Fruit fly (Drosophila melanogaster) whole organism, prepupa: ENCODE measurements around the gene mrn.

Experiments used
- Blimp-1 ChIP-seq: fragments of 200-800 bp; sonication (Bioruptor generic); optimal IDR thresholded peaks from 3 replicates; lab custom pipeline; 2017; ENCODE audit warnings: missing biosample characterization, missing genetic modification characterization, mild to moderate bottlenecking, moderate library complexity, missing genetic modification reagents
- CG10631 ChIP-seq: fragments of 200-800 bp; sonication (Bioruptor generic); optimal IDR thresholded peaks from 2 replicates; lab custom pipeline; 2016; ENCODE audit warnings: missing biosample characterization, missing genetic modification characterization
- CG10669 ChIP-seq: fragments of 200-800 bp; sonication (Bioruptor generic); optimal IDR thresholded peaks from 3 replicates; lab custom pipeline; 2018; ENCODE audit warnings: missing biosample characterization, mild to moderate bottlenecking, missing genetic modification characterization, moderate library complexity
- CG11294 ChIP-seq: fragments of 200-800 bp; sonication (Bioruptor generic); IDR thresholded peaks from 2 replicates; pipeline ENCODE4 v1.3.6; 2022; ENCODE audit warnings: missing biosample characterization, missing genetic modification characterization
- CG11762 ChIP-seq: fragments of 200-800 bp; sonication (Bioruptor generic); optimal IDR thresholded peaks from 3 replicates; lab custom pipeline; 2016; ENCODE audit warnings: missing biosample characterization, missing genetic modification characterization; ENCODE audit not compliant: insufficient read depth
- CG11902 ChIP-seq: fragments of 200-800 bp; sonication (Bioruptor generic); optimal IDR thresholded peaks from 3 replicates; lab custom pipeline; 2016; ENCODE audit warnings: missing biosample characterization, missing genetic modification characterization
- CG15336 ChIP-seq: fragments of 200-800 bp; sonication (Bioruptor generic); IDR thresholded peaks from 2 replicates; pipeline ENCODE4 v1.3.6; 2022; ENCODE audit warnings: missing biosample characterization, missing genetic modification characterization
- CG1621 ChIP-seq: fragments of 200-800 bp; sonication (Bioruptor generic); optimal IDR thresholded peaks from 3 replicates; lab custom pipeline; 2018; ENCODE audit warnings: missing biosample characterization, mild to moderate bottlenecking, missing genetic modification characterization
- CG16779 ChIP-seq: fragments of 200-800 bp; sonication (Bioruptor generic); optimal IDR thresholded peaks from 3 replicates; lab custom pipeline; 2017; ENCODE audit warnings: missing biosample characterization, mild to moderate bottlenecking, missing genetic modification characterization
- CG3032 ChIP-seq: fragments of 200-800 bp; optimal IDR thresholded peaks from 2 replicates; lab custom pipeline; 2019; ENCODE audit warnings: missing biosample characterization, mild to moderate bottlenecking, missing genetic modification characterization, moderate library complexity
- CG31627 ChIP-seq: fragments of 200-800 bp; sonication (Bioruptor generic); optimal IDR thresholded peaks from 3 replicates; lab custom pipeline; 2016; ENCODE audit warnings: missing biosample characterization, missing genetic modification characterization
- CG32006 ChIP-seq: fragments of 200-800 bp; sonication (Bioruptor generic); optimal IDR thresholded peaks from 3 replicates; lab custom pipeline; 2017; ENCODE audit warnings: missing biosample characterization, mild to moderate bottlenecking, missing genetic modification characterization
- CG34406 ChIP-seq: fragments of 200-800 bp; sonication (Bioruptor generic); optimal IDR thresholded peaks from 3 replicates; lab custom pipeline; 2016; ENCODE audit warnings: missing biosample characterization, missing genetic modification characterization
- CG3919 ChIP-seq: fragments of 200-800 bp; sonication (Bioruptor generic); optimal IDR thresholded peaks from 3 replicates; lab custom pipeline; 2016; ENCODE audit warnings: missing biosample characterization, missing genetic modification characterization
- CG4318 ChIP-seq: fragments of 200-800 bp; sonication (Bioruptor generic); optimal IDR thresholded peaks from 3 replicates; lab custom pipeline; 2017; ENCODE audit warnings: missing biosample characterization, mild to moderate bottlenecking, missing genetic modification characterization
- CG6163 ChIP-seq: fragments of 200-800 bp; sonication (Bioruptor generic); IDR thresholded peaks from 3 replicates; pipeline ENCODE4 v1.3.6; 2022; ENCODE audit warnings: missing biosample characterization, missing genetic modification characterization
- CG6276 ChIP-seq: fragments of 200-800 bp; sonication (Bioruptor generic); optimal IDR thresholded peaks from 2 replicates; lab custom pipeline; 2017; ENCODE audit warnings: missing biosample characterization, mild to moderate bottlenecking, missing genetic modification characterization
- CG6792 ChIP-seq: fragments of 200-800 bp; sonication (Bioruptor generic); optimal IDR thresholded peaks from 3 replicates; lab custom pipeline; 2016; ENCODE audit warnings: missing biosample characterization, missing genetic modification characterization
- CG6808 ChIP-seq: fragments of 200-800 bp; sonication (Bioruptor generic); optimal IDR thresholded peaks from 3 replicates; lab custom pipeline; 2017; ENCODE audit warnings: missing biosample characterization, missing genetic modification characterization, mild to moderate bottlenecking, moderate library complexity, missing genetic modification reagents
- CG6854 ChIP-seq: fragments of 200-800 bp; sonication (Bioruptor generic); optimal IDR thresholded peaks from 2 replicates; lab custom pipeline; 2017; ENCODE audit warnings: missing biosample characterization, mild to moderate bottlenecking, missing genetic modification characterization
- CG8119 ChIP-seq: fragments of 200-800 bp; sonication (Bioruptor generic); IDR thresholded peaks from 3 replicates; pipeline ENCODE4 v1.3.6; 2022; ENCODE audit warnings: missing biosample characterization, missing genetic modification characterization
- CG8319 ChIP-seq: fragments of 200-800 bp; sonication (Bioruptor generic); optimal IDR thresholded peaks from 3 replicates; lab custom pipeline; 2016; ENCODE audit warnings: missing biosample characterization, missing genetic modification characterization
- CG9139 ChIP-seq: fragments of 200-800 bp; sonication (Bioruptor generic); optimal IDR thresholded peaks from 3 replicates; lab custom pipeline; 2017; ENCODE audit warnings: missing biosample characterization, mild to moderate bottlenecking, missing genetic modification characterization
- Eip75B ChIP-seq: fragments of 200-800 bp; sonication (Bioruptor generic); optimal IDR thresholded peaks from 3 replicates; lab custom pipeline; 2016; ENCODE audit warnings: missing biosample characterization, missing genetic modification characterization
- Eip78C ChIP-seq: fragments of 200-800 bp; sonication (Bioruptor generic); peaks from one replicate; lab custom pipeline; 2016; ENCODE audit warnings: missing biosample characterization, missing genetic modification characterization
- Eip93F ChIP-seq: fragments of 200-800 bp; sonication (Bioruptor generic); optimal IDR thresholded peaks from 2 replicates; lab custom pipeline; 2016; ENCODE audit warnings: missing biosample characterization, mild to moderate bottlenecking, missing genetic modification characterization
- Ets21C ChIP-seq: fragments of 200-800 bp; sonication (Bioruptor generic); optimal IDR thresholded peaks from 3 replicates; lab custom pipeline; 2016; ENCODE audit warnings: missing biosample characterization, missing genetic modification characterization
- Ets96B ChIP-seq: fragments of 200-800 bp; optimal IDR thresholded peaks from 2 replicates; lab custom pipeline; 2019; ENCODE audit warnings: missing biosample characterization, mild to moderate bottlenecking, missing genetic modification characterization, moderate library complexity
- Gug ChIP-seq: fragments of 200-800 bp; sonication (Bioruptor generic); IDR thresholded peaks from 2 replicates; pipeline ENCODE4 v1.3.6; 2022; ENCODE audit warnings: missing biosample characterization, missing genetic modification characterization
- Hr38 ChIP-seq: sonication (Bioruptor generic); optimal IDR thresholded peaks from 2 replicates; lab custom pipeline; 2016; ENCODE audit warnings: missing biosample characterization, missing genetic modification characterization
- Hr4 ChIP-seq: fragments of 200-800 bp; sonication (Bioruptor generic); optimal IDR thresholded peaks from 3 replicates; lab custom pipeline; 2016; ENCODE audit warnings: missing biosample characterization, missing genetic modification characterization
- Lpt ChIP-seq: fragments of 200-800 bp; sonication (Bioruptor generic); optimal IDR thresholded peaks from 3 replicates; lab custom pipeline; 2016; ENCODE audit warnings: missing biosample characterization, missing genetic modification characterization
- Met ChIP-seq: fragments of 200-800 bp; sonication (Bioruptor generic); optimal IDR thresholded peaks from 3 replicates; lab custom pipeline; 2016; ENCODE audit warnings: missing biosample characterization, missing genetic modification characterization
- OdsH ChIP-seq: fragments of 200-800 bp; sonication (Bioruptor generic); optimal IDR thresholded peaks from 3 replicates; lab custom pipeline; 2016; ENCODE audit warnings: missing biosample characterization, missing genetic modification characterization
- Smox ChIP-seq: fragments of 200-800 bp; sonication (Bioruptor generic); optimal IDR thresholded peaks from 3 replicates; lab custom pipeline; 2016; ENCODE audit warnings: missing biosample characterization, missing genetic modification characterization
- Sox102F ChIP-seq: fragments of 200-800 bp; sonication (Bioruptor generic); optimal IDR thresholded peaks from 2 replicates; lab custom pipeline; 2016; ENCODE audit warnings: missing biosample characterization, mild to moderate bottlenecking, missing genetic modification characterization
- Sox14 ChIP-seq: fragments of 200-800 bp; sonication (Bioruptor generic); optimal IDR thresholded peaks from 3 replicates; lab custom pipeline; 2016; ENCODE audit warnings: missing biosample characterization, missing genetic modification characterization
- Sox15 ChIP-seq: fragments of 200-800 bp; sonication (Bioruptor generic); optimal IDR thresholded peaks from 3 replicates; lab custom pipeline; 2016; ENCODE audit warnings: missing biosample characterization, missing genetic modification characterization
- achi ChIP-seq: fragments of 200-800 bp; sonication (Bioruptor generic); optimal IDR thresholded peaks from 3 replicates; lab custom pipeline; 2016; ENCODE audit warnings: missing biosample characterization, missing genetic modification characterization
- acj6 ChIP-seq: fragments of 200-800 bp; sonication (Bioruptor generic); optimal IDR thresholded peaks from 3 replicates; lab custom pipeline; 2016; ENCODE audit warnings: missing biosample characterization, missing genetic modification characterization
- dac ChIP-seq: fragments of 200-800 bp; sonication (Bioruptor generic); optimal IDR thresholded peaks from 2 replicates; lab custom pipeline; 2017; ENCODE audit warnings: missing biosample characterization, mild to moderate bottlenecking, missing genetic modification characterization
- dsx ChIP-seq: fragments of 200-800 bp; optimal IDR thresholded peaks from 3 replicates; lab custom pipeline; 2019; ENCODE audit warnings: missing biosample characterization, mild to moderate bottlenecking, missing genetic modification characterization, moderate library complexity; ENCODE audit not compliant: poor library complexity, severe bottlenecking
- eg ChIP-seq: fragments of 200-800 bp; sonication (Bioruptor generic); IDR thresholded peaks from 3 replicates; pipeline ENCODE4 v1.3.6; 2022; ENCODE audit warnings: missing biosample characterization, missing genetic modification characterization
- esn ChIP-seq: fragments of 200-800 bp; sonication (Bioruptor generic); optimal IDR thresholded peaks from 2 replicates; lab custom pipeline; 2016; ENCODE audit warnings: missing biosample characterization, mild to moderate bottlenecking, missing genetic modification characterization, moderate library complexity
- fd59A ChIP-seq: fragments of 200-800 bp; sonication (Bioruptor generic); optimal IDR thresholded peaks from 2 replicates; lab custom pipeline; 2017; ENCODE audit warnings: missing biosample characterization, mild to moderate bottlenecking, missing genetic modification characterization, missing genetic modification reagents
- fd85E ChIP-seq: fragments of 200-800 bp; sonication (Bioruptor generic); optimal IDR thresholded peaks from 3 replicates; lab custom pipeline; 2016; ENCODE audit warnings: missing biosample characterization, missing genetic modification characterization
- fkh ChIP-seq: fragments of 200-800 bp; sonication (Bioruptor generic); optimal IDR thresholded peaks from 3 replicates; lab custom pipeline; 2017; ENCODE audit warnings: missing biosample characterization, mild to moderate bottlenecking, missing genetic modification characterization, moderate library complexity
- lz ChIP-seq: fragments of 200-800 bp; sonication (Bioruptor generic); optimal IDR thresholded peaks from 3 replicates; lab custom pipeline; 2016; ENCODE audit warnings: missing biosample characterization, missing genetic modification characterization
- salr ChIP-seq, 2 experiments: fragments of 200-800 bp; sonication (Bioruptor generic); optimal IDR thresholded peaks; 3 replicates each; lab custom pipeline; 2016 to 2018; ENCODE audit warnings: missing biosample characterization in 2 of 2, missing genetic modification characterization in 2 of 2, mild to moderate bottlenecking in 1 of 2
- spab ChIP-seq: fragments of 200-800 bp; sonication (Bioruptor generic); optimal IDR thresholded peaks from 2 replicates; lab custom pipeline; 2017; ENCODE audit warnings: missing biosample characterization, mild to moderate bottlenecking, missing genetic modification characterization, missing genetic modification reagents
- svp ChIP-seq: fragments of 200-800 bp; sonication (Bioruptor generic); peaks from one replicate; lab custom pipeline; 2016; ENCODE audit warnings: missing biosample characterization, missing genetic modification characterization
- topi ChIP-seq: fragments of 200-800 bp; sonication (Bioruptor generic); optimal IDR thresholded peaks from 3 replicates; lab custom pipeline; 2016; ENCODE audit warnings: missing biosample characterization, missing genetic modification characterization
- vri ChIP-seq: fragments of 200-800 bp; sonication (Bioruptor generic); optimal IDR thresholded peaks from 3 replicates; lab custom pipeline; 2016; ENCODE audit warnings: missing biosample characterization, mild to moderate bottlenecking, missing genetic modification characterization

The mrn gene

DNA sequence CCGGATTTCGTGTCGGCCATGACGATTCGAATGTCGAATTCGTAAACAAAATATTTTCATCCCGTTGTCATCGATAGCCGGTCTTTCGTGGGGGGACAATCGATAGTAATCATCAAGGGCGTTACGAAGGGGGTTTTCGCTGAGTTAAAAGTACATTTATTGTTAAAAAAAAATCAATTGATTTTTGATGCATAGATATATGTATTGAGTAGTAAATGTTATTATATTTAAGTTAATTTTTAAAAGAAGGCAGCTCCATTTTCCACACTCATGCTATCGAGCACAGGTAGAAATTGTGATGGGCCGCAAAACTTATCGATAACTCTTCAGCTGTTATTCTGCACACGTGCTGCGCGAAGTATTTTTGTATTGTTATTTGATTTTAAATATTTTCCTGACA lies at the start of gene mrn, which contains the start of gene CG12301:
TSS of gene mrn (minus strand) at position 51 of the 400 bp plus-strand sequence.
TSS of gene CG12301 (plus strand) at position 314 of the 400 bp plus-strand sequence.
- no peak for TF ChIP-seq salr (GFP tag; optimal IDR thresholded peaks at IDR 0.05; lab: Kevin White, UChicago)
- no peak for TF ChIP-seq CG6854 (GFP tag; lab: Kevin White, UChicago)
- peak; percentile 91 for TF ChIP-seq CG3032
- TF ChIP-seq Ets21C, result no peak
- no peak for TF ChIP-seq svp (GFP tag; lab: Kevin White, UChicago)
- TF ChIP-seq fd85E (GFP tag; lab: Kevin White, UChicago), result no peak
- no peak for TF ChIP-seq dac (GFP tag; lab: Kevin White, UChicago)
- TF ChIP-seq Ets96B (tag; lab: Kevin White, UChicago), result peak; percentile 86
- TF ChIP-seq CG1621 (tag; lab: Kevin White, UChicago), result no peak
- no peak for TF ChIP-seq Eip93F (GFP tag; lab: Kevin White, UChicago)
- TF ChIP-seq CG31627 (GFP tag; lab: Kevin White, UChicago), result peak; percentile 82
- no peak for TF ChIP-seq Eip75B (GFP tag; lab: Kevin White, UChicago)
- TF ChIP-seq CG3919, result no peak
- no peak for TF ChIP-seq fkh (GFP tag; lab: Kevin White, UChicago)
- peak; percentile 13 for TF ChIP-seq fd59A (GFP tag; lab: Kevin White, UChicago)
- TF ChIP-seq CG8119 (GFP tag; lab: Robert Waterston, UW), result no peak
- peak; percentile 92 for TF ChIP-seq CG11902 (GFP tag; lab: Kevin White, UChicago)
- no peak for TF ChIP-seq achi
- no peak for TF ChIP-seq CG10669
- TF ChIP-seq Smox (GFP tag; lab: Kevin White, UChicago), result no peak
- TF ChIP-seq CG32006, result no peak
- TF ChIP-seq CG15336 (GFP tag; lab: Robert Waterston, UW), result peak; percentile 50
- TF ChIP-seq CG34406 (GFP tag; lab: Kevin White, UChicago), result no peak
- TF ChIP-seq vri (GFP tag; lab: Kevin White, UChicago), result no peak
- TF ChIP-seq Sox14 (GFP tag; lab: Kevin White, UChicago), result no peak
- no peak for TF ChIP-seq Blimp-1
- TF ChIP-seq CG11762, result peak; percentile 64
- TF ChIP-seq esn (GFP tag; lab: Kevin White, UChicago), result peak; percentile 85
- TF ChIP-seq Hr4 (GFP tag; lab: Kevin White, UChicago), result no peak
- TF ChIP-seq Lpt (GFP tag; lab: Kevin White, UChicago), result no peak
- no peak for TF ChIP-seq dsx
- no peak for TF ChIP-seq acj6 (GFP tag; lab: Kevin White, UChicago)
- no peak for TF ChIP-seq CG6276
- TF ChIP-seq CG8319 (GFP tag; lab: Kevin White, UChicago), result no peak
- peak; percentile 94 for TF ChIP-seq CG6163 (GFP tag; lab: Robert Waterston, UW)
- no peak for TF ChIP-seq CG6808 (GFP tag; lab: Kevin White, UChicago)
- peak; percentile 87 for TF ChIP-seq CG11294 (GFP tag; lab: Robert Waterston, UW)
- TF ChIP-seq Sox15 (GFP tag; lab: Kevin White, UChicago), result peak; percentile 65
- TF ChIP-seq OdsH, result no peak
- TF ChIP-seq CG6792, result no peak
- TF ChIP-seq Gug (GFP tag; lab: Robert Waterston, UW), result peak; percentile 69
- peak; percentile 81 for TF ChIP-seq lz
- no peak for TF ChIP-seq CG16779 (tag; lab: Kevin White, UChicago)
- TF ChIP-seq CG9139, result no peak
- TF ChIP-seq Sox102F, result no peak
- no peak for TF ChIP-seq topi (GFP tag; lab: Kevin White, UChicago)
- no peak for TF ChIP-seq spab (GFP tag; lab: Kevin White, UChicago)
- TF ChIP-seq Hr38 (GFP tag; lab: Kevin White, UChicago), result peak; percentile 70
- TF ChIP-seq CG4318 (GFP tag; lab: Kevin White, UChicago), result no peak
- no peak for TF ChIP-seq Eip78C (GFP tag; lab: Kevin White, UChicago)
- peak; percentile 92 for TF ChIP-seq eg (GFP tag; lab: Robert Waterston, UW)
- TF ChIP-seq Met (GFP tag; lab: Kevin White, UChicago), result no peak
- TF ChIP-seq CG10631 (GFP tag; lab: Kevin White, UChicago), result no peak
